Worm (Caenorhabditis elegans): Measurements from ENCODE around the gene spig-4.

spig-4 gene

DNA sequence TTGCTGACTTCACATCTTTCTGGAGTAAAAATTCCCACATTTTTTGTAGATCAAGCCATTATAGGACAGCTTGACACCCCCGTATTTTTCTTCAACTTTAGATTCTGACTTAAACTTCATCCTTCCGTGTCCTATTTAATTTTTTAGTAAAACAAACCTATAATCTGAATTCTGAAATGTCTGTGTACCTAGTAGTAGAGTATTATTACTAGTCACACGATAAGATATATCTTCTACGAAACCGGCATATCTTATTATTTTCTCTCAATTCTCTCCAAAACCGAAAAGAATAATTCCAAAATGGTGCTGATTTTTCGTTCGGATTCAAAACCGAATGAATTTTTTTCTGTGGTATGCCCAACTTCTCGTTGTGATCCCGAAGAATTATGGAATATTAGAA lies 12.3 kb downstream of the spig-4 start, which contains the start of gene F14D7.9:
Gene F14D7.9 (plus strand): TSS at position 301 of the 400 bp plus-strand sequence.
- TF ChIP-seq fkh-10 (GFP tag; optimal IDR thresholded peaks at IDR 0.05) (no peak), skn-1 (tag; optimal IDR thresholded peaks at IDR 0.05) (no peak), Y116A8C.19 (tag; optimal IDR thresholded peaks at IDR 0.05; ENCODE audit: borderline replicate concordance) (no peak), unc-62 (GFP tag; optimal IDR thresholded peaks at IDR 0.05) (no peak), aha-1 (tag; optimal IDR thresholded peaks at IDR 0.05) (no peak), mab-9 (GFP tag; IDR thresholded peaks at IDR 0.05) (no peak), hlh-17 (GFP tag; optimal IDR thresholded peaks at IDR 0.05; ENCODE audit: borderline replicate concordance) (no peak), grh-1 (GFP tag; IDR thresholded peaks at IDR 0.05) (no peak), irx-1 (tag; optimal IDR thresholded peaks at IDR 0.05) (no peak), nhr-19 (GFP tag; conservative IDR thresholded peaks at IDR 0.05) (no peak), dsc-1 (tag; optimal IDR thresholded peaks at IDR 0.05) (no peak), unc-130 (tag; optimal IDR thresholded peaks at IDR 0.05) (no peak)

DNA sequence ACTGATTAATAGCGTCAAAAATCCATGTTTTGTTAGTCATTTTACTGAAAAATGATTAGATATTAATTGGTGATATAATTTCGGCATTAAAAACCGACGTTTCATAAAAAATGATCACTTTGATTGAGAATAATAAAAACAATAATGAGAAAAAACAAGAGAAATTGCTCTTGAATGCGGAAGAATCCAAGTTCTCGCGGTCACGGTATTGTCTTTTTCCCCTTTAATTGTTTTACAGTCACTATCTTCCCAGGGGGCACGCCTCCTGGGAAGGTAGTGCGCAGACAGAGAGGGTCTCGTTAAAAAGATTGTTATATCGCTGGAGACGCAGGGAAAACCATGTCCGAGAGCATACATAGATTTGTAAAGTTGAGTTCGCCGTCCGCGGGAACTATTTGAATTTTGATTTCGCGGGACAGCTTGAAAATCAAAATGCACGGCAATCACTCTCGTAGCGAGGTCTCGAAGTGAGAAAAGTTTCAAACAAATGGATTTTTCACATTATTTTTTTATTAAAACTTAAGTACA lies 12.9 kb downstream of the spig-4 start, which contains the start of gene F14D7.2:
Gene F14D7.2 (minus strand): TSS at position 51 of the 528 bp plus-strand sequence.
- TF ChIP-seq unc-98 (GFP tag; IDR thresholded peaks at IDR 0.05) (no peak), C16A3.4 (tag; optimal IDR thresholded peaks at IDR 0.05) (no peak), nhr-28 (tag; optimal IDR thresholded peaks at IDR 0.05) (no peak), hlh-4 (tag; optimal IDR thresholded peaks at IDR 0.05) (no peak), nhr-19 (GFP tag; conservative IDR thresholded peaks at IDR 0.05) (no peak), lin-35 (GFP tag; optimal IDR thresholded peaks at IDR 0.05) (no peak), nhr-237 (tag; optimal IDR thresholded peaks at IDR 0.05) (no peak), zag-1 (tag; optimal IDR thresholded peaks at IDR 0.05) (no peak), fkh-8 (tag; optimal IDR thresholded peaks at IDR 0.05) (no peak), nhr-20 (tag; optimal IDR thresholded peaks at IDR 0.05) (no peak), blmp-1 (tag; optimal IDR thresholded peaks at IDR 0.05) (no peak), snu-23 (GFP tag; optimal IDR thresholded peaks at IDR 0.05) (no peak)

DNA sequence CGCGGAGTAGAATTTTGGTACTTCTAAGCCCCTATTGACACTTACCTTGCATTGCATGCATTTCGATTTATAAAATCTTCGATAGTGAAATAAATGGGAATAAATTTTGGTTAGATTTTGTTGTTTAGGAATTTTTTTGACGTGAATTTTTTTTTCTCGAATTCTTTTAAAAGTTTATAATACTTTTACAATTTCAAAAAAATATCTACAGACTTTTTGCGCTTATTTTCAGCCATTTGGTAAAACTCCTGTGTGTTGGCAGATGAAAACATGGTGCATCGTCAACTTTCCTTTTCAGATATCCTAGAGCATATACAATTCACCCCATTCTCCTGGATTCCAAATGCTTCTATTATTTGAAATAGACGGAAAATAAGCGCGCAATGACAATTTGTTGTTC lies 16.0 kb downstream of the spig-4 start, which contains the start of gene F14D7.18:
Gene F14D7.18 (minus strand): TSS at position 101 of the 400 bp plus-strand sequence.
- TF ChIP-seq unc-130 (tag; optimal IDR thresholded peaks at IDR 0.05) (no peak), snu-23 (GFP tag; optimal IDR thresholded peaks at IDR 0.05) (no peak), C34B4.2 (tag; optimal IDR thresholded peaks at IDR 0.05) (no peak), unc-98 (GFP tag; IDR thresholded peaks at IDR 0.05) (no peak), alr-1 (tag; optimal IDR thresholded peaks at IDR 0.05; ENCODE audit: borderline replicate concordance) (no peak), lin-14 (GFP tag; optimal IDR thresholded peaks at IDR 0.05) (no peak), elt-2 (tag; optimal IDR thresholded peaks at IDR 0.05) (no peak), mep-1 (tag; optimal IDR thresholded peaks at IDR 0.05) (no peak), unc-30 (tag; optimal IDR thresholded peaks at IDR 0.05) (no peak), Y116A8C.19 (tag; optimal IDR thresholded peaks at IDR 0.05; ENCODE audit: borderline replicate concordance) (no peak), nhr-77 (tag; optimal IDR thresholded peaks at IDR 0.05) (no peak), mab-9 (GFP tag; IDR thresholded peaks at IDR 0.05) (no peak), sox-4 (tag; optimal IDR thresholded peaks at IDR 0.05) (no peak), nhr-76 (tag; optimal IDR thresholded peaks at IDR 0.05) (no peak), pag-3 (tag; optimal IDR thresholded peaks at IDR 0.05; ENCODE audit: borderline replicate concordance, insufficient read depth) (no peak), isw-1 (GFP tag; IDR thresholded peaks at IDR 0.05) (no peak)

DNA sequence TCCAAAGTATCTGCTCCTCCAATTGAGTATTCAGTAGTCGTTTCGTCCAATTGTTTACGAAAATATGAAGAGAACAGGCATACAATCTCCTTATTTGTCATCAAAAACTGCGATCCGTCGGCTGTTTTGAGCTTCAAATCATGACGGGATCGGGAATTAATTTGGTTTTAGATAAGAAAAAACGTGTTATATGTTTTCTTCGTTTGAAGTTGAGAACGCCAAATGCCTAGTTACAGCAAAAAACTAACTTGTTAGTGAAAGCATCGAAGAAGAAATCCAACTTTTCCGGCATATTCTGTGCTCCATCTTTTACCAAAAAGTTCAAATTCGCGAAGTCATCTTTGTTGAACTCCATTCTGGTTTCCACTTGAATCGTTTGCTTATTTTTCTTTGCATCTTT lies 17.3 kb downstream of the spig-4 start, which contains the start of gene F14D7.1:
Gene F14D7.1 (minus strand): TSS at position 101 of the 400 bp plus-strand sequence.
- TF ChIP-seq efl-1 (optimal IDR thresholded peaks at IDR 0.05) (no peak), efl-1 (GFP tag; optimal IDR thresholded peaks at IDR 0.05 in 1 of 2) (no peak), mep-1 (tag; optimal IDR thresholded peaks at IDR 0.05) (no peak), ceh-8 (GFP tag; optimal IDR thresholded peaks at IDR 0.05) (no peak), C34B4.2 (tag; optimal IDR thresholded peaks at IDR 0.05) (no peak), nhr-28 (tag; optimal IDR thresholded peaks at IDR 0.05) (no peak)

Measured in whole organism, L1 larva.